Worm (Caenorhabditis elegans) whole organism, late embryonic: ENCODE data around the gene clec-173.
A peak's percentile ranks its signal among the peaks of the same experiment; 100 is the strongest.

ENCODE experiments used
- C38D4.7 ChIP-seq: fragments of 200-800 bp; sonication (Bioruptor generic); optimal IDR thresholded peaks from 2 replicates; lab custom pipeline; 2018; ENCODE audit warnings: mild to moderate bottlenecking, missing genetic modification characterization, moderate library complexity, missing compliant biosample characterization
- F13H6.1 ChIP-seq: sonication (generic microtip); optimal IDR thresholded peaks from 2 replicates; lab custom pipeline; 2016; ENCODE audit warnings: missing genetic modification characterization, missing compliant biosample characterization
- K02D7.2 ChIP-seq: sonication (generic microtip); optimal IDR thresholded peaks from 2 replicates; lab custom pipeline; 2017; ENCODE audit warnings: mild to moderate bottlenecking, missing genetic modification characterization, missing compliant biosample characterization
- K09A11.1 ChIP-seq: sonication (generic microtip); optimal IDR thresholded peaks from 2 replicates; lab custom pipeline; 2017; ENCODE audit warnings: antibody characterized with exemption, mild to moderate bottlenecking, missing genetic modification characterization, missing compliant biosample characterization; ENCODE audit not compliant: insufficient read depth
- ahr-1 ChIP-seq: sonication (generic microtip); optimal IDR thresholded peaks from 2 replicates; lab custom pipeline; 2016; ENCODE audit warnings: missing genetic modification characterization, missing compliant biosample characterization
- ama-1 ChIP-seq: fragments of 150-350 bp; optimal IDR thresholded peaks from 2 replicates; lab custom pipeline; 2014
- ceh-14 ChIP-seq: sonication (generic microtip); optimal IDR thresholded peaks from 2 replicates; lab custom pipeline; 2016; ENCODE audit warnings: missing genotype, missing genetic modification characterization, missing compliant biosample characterization
- ceh-18 ChIP-seq: sonication (generic microtip); optimal IDR thresholded peaks from 2 replicates; lab custom pipeline; 2016; ENCODE audit warnings: missing genetic modification characterization, missing compliant biosample characterization
- ceh-2 ChIP-seq: sonication (generic microtip); optimal IDR thresholded peaks from 2 replicates; lab custom pipeline; 2016; ENCODE audit warnings: missing genotype, missing genetic modification characterization, missing compliant biosample characterization
- ceh-22 ChIP-seq: sonication (generic microtip); optimal IDR thresholded peaks from 2 replicates; lab custom pipeline; 2017; ENCODE audit warnings: missing biosample characterization, missing genetic modification characterization
- ceh-31 ChIP-seq: sonication (generic microtip); optimal IDR thresholded peaks from 2 replicates; lab custom pipeline; 2016; ENCODE audit warnings: missing genetic modification characterization, missing compliant biosample characterization
- ceh-34 ChIP-seq: sonication (generic microtip); optimal IDR thresholded peaks from 2 replicates; lab custom pipeline; 2016; ENCODE audit warnings: mild to moderate bottlenecking, missing genetic modification characterization, missing compliant biosample characterization
- ceh-45 ChIP-seq: fragments of 200-800 bp; sonication (Bioruptor generic); IDR thresholded peaks from 2 replicates; pipeline ENCODE4 v1.3.6; 2022; ENCODE audit warnings: missing genetic modification reagents, missing genetic modification characterization, missing compliant biosample characterization
- ceh-48 ChIP-seq: sonication (generic microtip); optimal IDR thresholded peaks from 2 replicates; lab custom pipeline; 2016; ENCODE audit warnings: missing genetic modification characterization, inconsistent platforms, missing compliant biosample characterization
- ceh-6 ChIP-seq: fragments of 200-800 bp; sonication (Bioruptor generic); optimal IDR thresholded peaks from 2 replicates; lab custom pipeline; 2018; ENCODE audit warnings: mild to moderate bottlenecking, missing genetic modification characterization, missing compliant biosample characterization
- ceh-9 ChIP-seq: sonication (generic microtip); optimal IDR thresholded peaks from 2 replicates; lab custom pipeline; 2016; ENCODE audit warnings: mild to moderate bottlenecking, missing genetic modification characterization, inconsistent platforms, missing compliant biosample characterization
- che-1 ChIP-seq: sonication (generic microtip); optimal IDR thresholded peaks from 2 replicates; lab custom pipeline; 2016; ENCODE audit warnings: mild to moderate bottlenecking, missing genetic modification characterization, missing compliant biosample characterization
- dmd-4 ChIP-seq: sonication (generic microtip); optimal IDR thresholded peaks from 2 replicates; lab custom pipeline; 2016; ENCODE audit warnings: borderline replicate concordance, missing genetic modification characterization, missing compliant biosample characterization
- dve-1 ChIP-seq: sonication (generic microtip); optimal IDR thresholded peaks from 2 replicates; lab custom pipeline; 2017; ENCODE audit warnings: antibody characterized with exemption, mild to moderate bottlenecking, missing genetic modification characterization, missing compliant biosample characterization
- elt-2 ChIP-seq: sonication (generic microtip); optimal IDR thresholded peaks from 2 replicates; lab custom pipeline; 2016; ENCODE audit warnings: missing genetic modification reagents, missing genetic modification characterization, missing compliant biosample characterization
- elt-4 ChIP-seq: sonication (generic microtip); optimal IDR thresholded peaks from 2 replicates; lab custom pipeline; 2016; ENCODE audit warnings: missing genetic modification characterization, missing compliant biosample characterization
- ets-4 ChIP-seq: sonication (generic microtip); optimal IDR thresholded peaks from 2 replicates; lab custom pipeline; 2016; ENCODE audit warnings: missing genetic modification characterization, missing compliant biosample characterization
- eyg-1 ChIP-seq: sonication (generic microtip); optimal IDR thresholded peaks from 2 replicates; lab custom pipeline; 2016; ENCODE audit warnings: missing genotype, missing genetic modification characterization, missing compliant biosample characterization
- fax-1 ChIP-seq: sonication (generic microtip); optimal IDR thresholded peaks from 2 replicates; lab custom pipeline; 2016; ENCODE audit warnings: missing genotype, missing genetic modification characterization, missing compliant biosample characterization
- gmeb-2 ChIP-seq: sonication (generic microtip); optimal IDR thresholded peaks from 2 replicates; lab custom pipeline; 2016; ENCODE audit warnings: missing genetic modification characterization, inconsistent platforms, missing compliant biosample characterization
- hlh-13 ChIP-seq: fragments of 200-800 bp; sonication (Bioruptor generic); optimal IDR thresholded peaks from 2 replicates; lab custom pipeline; 2018; ENCODE audit warnings: mild to moderate bottlenecking, missing genetic modification characterization, missing compliant biosample characterization
- hlh-30 ChIP-seq: sonication (generic microtip); optimal IDR thresholded peaks from 2 replicates; lab custom pipeline; 2017; ENCODE audit warnings: antibody characterized with exemption, missing genetic modification characterization, missing compliant biosample characterization; ENCODE audit not compliant: insufficient read depth
- hlh-6 ChIP-seq: sonication (generic microtip); optimal IDR thresholded peaks from 2 replicates; lab custom pipeline; 2016; ENCODE audit warnings: missing genotype, missing genetic modification characterization, missing compliant biosample characterization
- hlh-8 ChIP-seq: sonication (generic microtip); optimal IDR thresholded peaks from 2 replicates; lab custom pipeline; 2016; ENCODE audit warnings: missing genotype, missing genetic modification characterization, missing compliant biosample characterization
- lim-6 ChIP-seq: sonication (generic microtip); optimal IDR thresholded peaks from 2 replicates; lab custom pipeline; 2016; ENCODE audit warnings: missing genetic modification characterization, missing compliant biosample characterization
- madf-2 ChIP-seq: sonication (generic microtip); optimal IDR thresholded peaks from 2 replicates; lab custom pipeline; 2017; ENCODE audit warnings: missing genetic modification characterization, missing compliant biosample characterization
- nfya-1 ChIP-seq: sonication (generic microtip); optimal IDR thresholded peaks from 2 replicates; lab custom pipeline; 2017; ENCODE audit warnings: missing genetic modification characterization, mild to moderate bottlenecking, missing compliant biosample characterization, antibody characterized with exemption, moderate library complexity
- pag-3 ChIP-seq: sonication (generic microtip); optimal IDR thresholded peaks from 2 replicates; lab custom pipeline; 2016; ENCODE audit warnings: missing compliant biosample characterization, missing genetic modification characterization, borderline replicate concordance
- pat-9 ChIP-seq: fragments of 200-800 bp; sonication (Bioruptor generic); optimal IDR thresholded peaks from 2 replicates; lab custom pipeline; 2018; ENCODE audit warnings: mild to moderate bottlenecking, missing genetic modification characterization, moderate library complexity, missing compliant biosample characterization
- pax-1 ChIP-seq: fragments of 150-350 bp; optimal IDR thresholded peaks from 2 replicates; lab custom pipeline; 2014; ENCODE audit warnings: missing biosample characterization, missing genetic modification characterization
- pha-2 ChIP-seq: sonication (generic microtip); optimal IDR thresholded peaks from 2 replicates; lab custom pipeline; 2017; ENCODE audit warnings: mild to moderate bottlenecking, missing genetic modification characterization, missing compliant biosample characterization
- pha-4 ChIP-seq: fragments of 150-350 bp; optimal IDR thresholded peaks from 2 replicates; lab custom pipeline; 2018; ENCODE audit warnings: missing biosample characterization, missing genetic modification reagents, missing genetic modification characterization
- ref-2 ChIP-seq: sonication (generic microtip); optimal IDR thresholded peaks from 2 replicates; lab custom pipeline; 2016; ENCODE audit warnings: missing genetic modification characterization, missing compliant biosample characterization
- rnt-1 ChIP-seq: sonication (generic microtip); optimal IDR thresholded peaks from 2 replicates; lab custom pipeline; 2016; ENCODE audit warnings: missing genetic modification characterization, missing compliant biosample characterization
- sox-2 ChIP-seq: fragments of 200-800 bp; sonication (Bioruptor generic); IDR thresholded peaks from 2 replicates; pipeline ENCODE4 v1.3.6; 2022; ENCODE audit warnings: missing genetic modification reagents, missing genetic modification characterization, missing compliant biosample characterization
- sox-4 ChIP-seq: sonication (generic microtip); optimal IDR thresholded peaks from 2 replicates; lab custom pipeline; 2017; ENCODE audit warnings: mild to moderate bottlenecking, missing genetic modification characterization, inconsistent platforms, missing compliant biosample characterization
- tbx-2 ChIP-seq: sonication (generic microtip); optimal IDR thresholded peaks from 2 replicates; lab custom pipeline; 2016; ENCODE audit warnings: missing genetic modification characterization, missing compliant biosample characterization
- unc-3 ChIP-seq, 2 experiments: fragments of 200-800 bp in 1 of 2; sonication (Bioruptor generic) in 1 of 2; sonication (generic microtip) in 1 of 2; conservative IDR thresholded peaks in 1 of 2; optimal IDR thresholded peaks in 1 of 2; 2 replicates each; pipeline versions ENCODE4 v1.3.6 to Lab custom; 2016 to 2022; ENCODE audit warnings: missing compliant biosample characterization in 2 of 2, missing genetic modification characterization in 2 of 2, missing genetic modification reagents in 1 of 2
- unc-42 ChIP-seq: sonication (generic microtip); optimal IDR thresholded peaks from 2 replicates; lab custom pipeline; 2016; ENCODE audit warnings: missing genotype, missing genetic modification characterization, missing compliant biosample characterization
- unc-86 ChIP-seq: sonication (generic microtip); optimal IDR thresholded peaks from 2 replicates; lab custom pipeline; 2016; ENCODE audit warnings: missing genetic modification characterization, missing compliant biosample characterization
- ztf-16 ChIP-seq: sonication (generic microtip); optimal IDR thresholded peaks from 2 replicates; lab custom pipeline; 2017; ENCODE audit warnings: missing genetic modification characterization, missing compliant biosample characterization

The clec-173 gene

ce11 chrIV:3232694-3233372 is 34.6 kb downstream of the clec-173 start (continued):
- no peak for TF ChIP-seq elt-4 (tag; lab: Kevin White, UChicago)
- peak; percentile 86 for TF ChIP-seq rnt-1 (tag; lab: Kevin White, UChicago)
- TF ChIP-seq ceh-45 (GFP tag; lab: Robert Waterston, UW): no peak; the same call in 1 of the 2 replicates
- no peak for TF ChIP-seq fax-1 (tag; lab: Kevin White, UChicago)
- TF ChIP-seq K09A11.1: peak; percentile 46
- peak; percentile 17 for TF ChIP-seq che-1 (tag; lab: Kevin White, UChicago)
- no peak for TF ChIP-seq K02D7.2 (tag; lab: Kevin White, UChicago)
- TF ChIP-seq pax-1 (tag; lab: Kevin White, UChicago): no peak
- TF ChIP-seq madf-2 (tag; lab: Kevin White, UChicago): peak; percentile 45
- no peak for TF ChIP-seq pha-4
- TF ChIP-seq ref-2 (tag; lab: Kevin White, UChicago): peak; percentile 76
- peak; percentile 67 for TF ChIP-seq hlh-6
- TF ChIP-seq ztf-16 (tag; lab: Kevin White, UChicago): no peak
- TF ChIP-seq sox-2: peak; percentile 53
- TF ChIP-seq ceh-14 (tag; lab: Kevin White, UChicago): no peak
- TF ChIP-seq ceh-18 (tag; lab: Kevin White, UChicago): no peak
- peak; percentile 20 for TF ChIP-seq hlh-30 (tag; lab: Kevin White, UChicago)
- TF ChIP-seq, all 69 proteins: peak for 33

- peak; percentile 38 for TF ChIP-seq rnt-1 (tag; lab: Kevin White, UChicago)
- TF ChIP-seq elt-2: peak; percentile 73
- no peak for TF ChIP-seq ceh-31 (tag; lab: Kevin White, UChicago)
- TF ChIP-seq pha-2 (tag; lab: Kevin White, UChicago): peak; percentile 27
- TF ChIP-seq nfya-1 (tag; lab: Kevin White, UChicago): peak; percentile 21
- TF ChIP-seq tbx-2 (tag; lab: Kevin White, UChicago): peak; percentile 53
- no peak for TF ChIP-seq che-1 (tag; lab: Kevin White, UChicago)
- TF ChIP-seq ceh-34 (tag; lab: Kevin White, UChicago): peak; percentile 43
- peak; percentile 55 for TF ChIP-seq ceh-18 (tag; lab: Kevin White, UChicago)
Measured at ce11 chrIV:3231644-3232043, 35.8 kb downstream of the clec-173 start.

- TF ChIP-seq ceh-14 (tag; lab: Kevin White, UChicago): no peak
- no peak for TF ChIP-seq ama-1
- TF ChIP-seq dmd-4: peak; percentile 72
- TF ChIP-seq dve-1 (tag; lab: Kevin White, UChicago): peak; percentile 11
- TF ChIP-seq lim-6 (tag; lab: Kevin White, UChicago): no peak
- TF ChIP-seq fax-1 (tag; lab: Kevin White, UChicago): no peak
- TF ChIP-seq F13H6.1 (tag; lab: Kevin White, UChicago): peak; percentile 34
- TF ChIP-seq sox-4 (tag; lab: Kevin White, UChicago): peak; percentile 27
- TF ChIP-seq ceh-45 (GFP tag; lab: Robert Waterston, UW): no peak
- no peak for TF ChIP-seq ceh-2 (tag; lab: Kevin White, UChicago)
- TF ChIP-seq ceh-22 (tag; lab: Kevin White, UChicago): no peak
- TF ChIP-seq ceh-34 (tag; lab: Kevin White, UChicago): peak; percentile 63
- no peak for TF ChIP-seq elt-4 (tag; lab: Kevin White, UChicago)
- TF ChIP-seq hlh-13: no peak
- TF ChIP-seq gmeb-2 (tag; lab: Kevin White, UChicago): no peak
- TF ChIP-seq K09A11.1: no peak
- TF ChIP-seq pat-9 (tag; lab: Kevin White, UChicago): peak; percentile 33
- no peak for TF ChIP-seq unc-86 (tag; lab: Kevin White, UChicago)
- no peak for TF ChIP-seq hlh-8
- no peak for TF ChIP-seq hlh-6
- TF ChIP-seq ceh-9 (tag; lab: Kevin White, UChicago): no peak
- TF ChIP-seq C38D4.7 (GFP tag; lab: Kevin White, UChicago): no peak
- no peak for TF ChIP-seq unc-42
- no peak for TF ChIP-seq ceh-48 (tag; lab: Kevin White, UChicago)
- TF ChIP-seq pag-3 (tag; lab: Kevin White, UChicago): no peak
- TF ChIP-seq ahr-1 (tag; lab: Kevin White, UChicago): no peak
- TF ChIP-seq eyg-1 (tag; lab: Kevin White, UChicago): peak; percentile 43
- peak; percentile 9 for TF ChIP-seq ets-4
- TF ChIP-seq ceh-6: no peak
- no peak for TF ChIP-seq unc-3 (GFP tag; conservative IDR thresholded peaks at IDR 0.05; lab: Robert Waterston, UW)
- TF ChIP-seq unc-3 (tag; optimal IDR thresholded peaks at IDR 0.05; lab: Kevin White, UChicago): no peak
Measured at ce11 chrIV:3227549-3228139, 39.8 kb downstream of the clec-173 start.
